Fruit fly (Drosophila melanogaster) whole organism, prepupa: ENCODE measurements around the gene CG11899.

ENCODE experiments used
- Blimp-1 ChIP-seq: fragments of 200-800 bp; sonication (Bioruptor generic); optimal IDR thresholded peaks from 3 replicates; lab custom pipeline; 2017; ENCODE audit warnings: missing biosample characterization, missing genetic modification characterization, mild to moderate bottlenecking, moderate library complexity, missing genetic modification reagents
- CG10631 ChIP-seq: fragments of 200-800 bp; sonication (Bioruptor generic); optimal IDR thresholded peaks from 2 replicates; lab custom pipeline; 2016; ENCODE audit warnings: missing biosample characterization, missing genetic modification characterization
- CG15336 ChIP-seq: fragments of 200-800 bp; sonication (Bioruptor generic); IDR thresholded peaks from 2 replicates; pipeline ENCODE4 v1.3.6; 2022; ENCODE audit warnings: missing biosample characterization, missing genetic modification characterization
- CG1621 ChIP-seq: fragments of 200-800 bp; sonication (Bioruptor generic); optimal IDR thresholded peaks from 3 replicates; lab custom pipeline; 2018; ENCODE audit warnings: missing biosample characterization, mild to moderate bottlenecking, missing genetic modification characterization
- CG16779 ChIP-seq: fragments of 200-800 bp; sonication (Bioruptor generic); optimal IDR thresholded peaks from 3 replicates; lab custom pipeline; 2017; ENCODE audit warnings: missing biosample characterization, mild to moderate bottlenecking, missing genetic modification characterization
- CG6276 ChIP-seq: fragments of 200-800 bp; sonication (Bioruptor generic); optimal IDR thresholded peaks from 2 replicates; lab custom pipeline; 2017; ENCODE audit warnings: missing biosample characterization, mild to moderate bottlenecking, missing genetic modification characterization
- CG6854 ChIP-seq: fragments of 200-800 bp; sonication (Bioruptor generic); optimal IDR thresholded peaks from 2 replicates; lab custom pipeline; 2017; ENCODE audit warnings: missing biosample characterization, mild to moderate bottlenecking, missing genetic modification characterization
- Ets21C ChIP-seq: fragments of 200-800 bp; sonication (Bioruptor generic); optimal IDR thresholded peaks from 3 replicates; lab custom pipeline; 2016; ENCODE audit warnings: missing biosample characterization, missing genetic modification characterization
- Gug ChIP-seq: fragments of 200-800 bp; sonication (Bioruptor generic); IDR thresholded peaks from 2 replicates; pipeline ENCODE4 v1.3.6; 2022; ENCODE audit warnings: missing biosample characterization, missing genetic modification characterization
- Sox102F ChIP-seq: fragments of 200-800 bp; sonication (Bioruptor generic); optimal IDR thresholded peaks from 2 replicates; lab custom pipeline; 2016; ENCODE audit warnings: missing biosample characterization, mild to moderate bottlenecking, missing genetic modification characterization
- dac ChIP-seq: fragments of 200-800 bp; sonication (Bioruptor generic); optimal IDR thresholded peaks from 2 replicates; lab custom pipeline; 2017; ENCODE audit warnings: missing biosample characterization, mild to moderate bottlenecking, missing genetic modification characterization
- ss ChIP-seq, 2 experiments: fragments of 200-800 bp; sonication (Bioruptor generic); optimal IDR thresholded peaks; 2 replicates in 1 of 2; 3 replicates in 1 of 2; lab custom pipeline; 2017 to 2018; ENCODE audit warnings: mild to moderate bottlenecking in 2 of 2, missing biosample characterization in 2 of 2, missing genetic modification characterization in 2 of 2, moderate library complexity in 1 of 2

DNA sequence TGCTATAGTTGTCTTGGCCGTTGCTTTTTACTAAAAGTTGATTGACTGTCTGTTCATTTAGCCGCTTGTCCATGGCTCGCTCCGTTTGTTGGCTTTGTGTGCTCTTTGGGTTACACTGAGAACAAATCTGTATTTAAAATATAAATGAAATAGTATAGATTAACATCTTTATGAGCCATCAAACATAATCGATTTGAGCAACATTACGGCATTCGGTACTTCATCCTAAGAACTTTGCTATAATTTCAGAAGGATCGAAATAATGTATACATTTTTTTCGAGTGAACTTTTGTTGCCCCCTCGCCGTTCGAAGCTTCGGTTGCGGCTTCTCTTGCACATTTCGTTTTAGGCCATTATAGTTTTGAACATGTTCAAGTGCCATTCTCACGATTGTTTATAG, 7.7 kb downstream of the CG11899 start:
- TF ChIP-seq CG10631 (GFP tag; lab: Kevin White, UChicago), result peak; percentile 86
- peak; percentile 64 for TF ChIP-seq CG16779 (tag; lab: Kevin White, UChicago)
- TF ChIP-seq CG15336 (GFP tag; lab: Robert Waterston, UW), result peak; percentile 96
- peak; percentile 88 for TF ChIP-seq CG6276
- TF ChIP-seq CG6854 (GFP tag; lab: Kevin White, UChicago), result no peak
- TF ChIP-seq Ets21C (GFP tag; lab: Kevin White, UChicago), result no peak
- no peak for TF ChIP-seq Blimp-1 (GFP tag; lab: Kevin White, UChicago)
- peak; percentile 80 for TF ChIP-seq Gug
- TF ChIP-seq Sox102F (GFP tag; lab: Kevin White, UChicago), result peak; percentile 59
- TF ChIP-seq ss (GFP tag; optimal IDR thresholded peaks at IDR 0.05; lab: Kevin White, UChicago), result peak; percentile 48 to 71
- peak; percentile 78 for TF ChIP-seq CG1621 (tag; lab: Kevin White, UChicago)
- peak; percentile 88 for TF ChIP-seq dac
